Worm (Caenorhabditis elegans): ENCODE measurements around the gene T26H5.10.

DNA sequence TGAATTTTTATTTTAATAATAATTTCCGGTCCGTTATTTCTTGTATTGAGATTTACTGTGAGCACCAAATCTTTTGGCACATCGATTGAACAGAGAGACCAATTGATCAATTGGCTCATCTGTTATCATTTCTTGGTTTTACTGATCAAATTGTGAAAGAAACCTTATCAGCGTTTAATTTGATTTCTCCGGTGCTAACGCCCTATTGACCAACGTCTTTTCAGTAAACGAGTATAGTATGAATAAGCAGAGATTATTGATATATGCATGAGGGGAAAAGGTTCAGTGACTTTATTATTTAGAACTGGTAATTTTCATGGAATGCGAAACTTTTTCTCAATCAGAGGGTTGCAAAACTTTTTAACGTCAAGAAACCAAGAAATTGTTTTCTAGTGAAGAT lies 35.5 kb upstream of the T26H5.10 start:
- no peak for TF ChIP-seq xbp-1 (tag; optimal IDR thresholded peaks at IDR 0.05)
- TF ChIP-seq zag-1 (tag; optimal IDR thresholded peaks at IDR 0.05), result no peak
- TF ChIP-seq nhr-12 (tag; optimal IDR thresholded peaks at IDR 0.05), result no peak
- TF ChIP-seq nhr-28 (tag; optimal IDR thresholded peaks at IDR 0.05), result no peak
- TF ChIP-seq nhr-11 (tag; optimal IDR thresholded peaks at IDR 0.05), result no peak
- no peak for TF ChIP-seq nhr-76 (tag; optimal IDR thresholded peaks at IDR 0.05)
- TF ChIP-seq nhr-71 (tag; optimal IDR thresholded peaks at IDR 0.05), result no peak

Measured in whole organism, L1 larva.